Fruit fly (Drosophila melanogaster): ENCODE results near the gene Rrp1.

DNA sequence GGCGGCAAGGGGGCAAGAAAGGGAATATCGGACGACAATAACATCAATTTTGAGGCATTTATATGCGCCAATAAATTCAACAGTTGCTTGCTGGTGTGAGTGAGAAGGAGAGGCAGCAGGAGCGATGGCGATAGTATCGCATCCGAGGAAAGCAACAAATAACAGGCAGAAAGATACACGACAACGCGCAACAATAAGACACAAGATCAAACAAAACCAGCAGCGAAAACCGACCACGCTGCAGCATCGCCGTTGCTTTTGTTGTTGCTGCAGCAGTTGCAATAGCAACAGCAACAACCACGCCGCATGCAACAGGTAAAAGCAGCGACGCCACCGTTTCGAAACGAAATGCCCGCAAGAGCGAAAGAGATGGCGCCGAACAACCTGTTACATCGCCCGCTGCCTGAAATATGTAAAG is 28.2 kb upstream of the Rrp1 start:
- TF ChIP-seq Sin3A (optimal IDR thresholded peaks at IDR 0.05) (no peak), psq (optimal IDR thresholded peaks at IDR 0.05) (no peak), Myc (optimal IDR thresholded peaks at IDR 0.05) (no peak), ttk (optimal IDR thresholded peaks at IDR 0.05) (no peak), h (optimal IDR thresholded peaks at IDR 0.05) (no peak)
